Worm (Caenorhabditis elegans): ENCODE data around the gene nphp-4.

The nphp-4 gene

ce11 chrV:11836073-11836472 lies 7.5 kb downstream of the nphp-4 start, which contains the start of gene R13H4.2:
R13H4.2 (plus strand) TSS chrV:11836391.
- TF ChIP-seq nhr-2 (tag; optimal IDR thresholded peaks at IDR 0.05) (no peak), hlh-1 (tag; optimal IDR thresholded peaks at IDR 0.05) (peak; percentile 44), unc-120 (tag; optimal IDR thresholded peaks at IDR 0.05; ENCODE audit: poor library complexity, severe bottlenecking) (peak; percentile 41), nhr-12 (tag; optimal IDR thresholded peaks at IDR 0.05) (no peak)

DNA sequence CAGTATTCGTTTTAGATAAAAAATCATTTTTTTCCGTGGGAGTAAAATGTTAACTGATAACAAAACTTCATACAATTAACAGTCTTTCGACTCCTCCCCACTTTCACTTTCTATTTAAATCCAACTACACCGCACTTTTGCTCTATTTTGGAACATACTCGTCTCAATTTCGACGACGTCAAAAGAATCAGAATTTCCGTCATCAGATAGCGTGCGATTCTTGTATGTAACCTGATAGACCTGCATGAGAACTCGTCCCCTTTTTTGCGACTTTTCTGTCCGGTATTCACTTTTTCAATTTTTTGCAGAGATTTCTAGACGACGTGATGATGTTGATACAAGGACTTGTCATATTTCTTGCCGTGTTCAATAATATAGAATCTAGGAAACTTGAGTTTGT lies 10.2 kb downstream of the nphp-4 start, which contains the start of gene pho-8:
pho-8 (plus strand) TSS at position 301 of the 400 bp plus-strand sequence.
- no peak for TF ChIP-seq elt-1 (tag; optimal IDR thresholded peaks at IDR 0.05; ENCODE audit: borderline replicate concordance, insufficient read depth)
- no peak for TF ChIP-seq pha-4 (tag; optimal IDR thresholded peaks at IDR 0.05)
- TF ChIP-seq snpc-4 (tag; optimal IDR thresholded peaks at IDR 0.05), result no peak
- TF ChIP-seq unc-120 (tag; optimal IDR thresholded peaks at IDR 0.05; ENCODE audit: poor library complexity, severe bottlenecking), result no peak
- no peak for TF ChIP-seq ztf-11 (tag; optimal IDR thresholded peaks at IDR 0.05)
- TF ChIP-seq lin-32 (GFP tag; optimal IDR thresholded peaks at IDR 0.05), result no peak
- no peak for TF ChIP-seq nhr-12 (tag; optimal IDR thresholded peaks at IDR 0.05)
- TF ChIP-seq nhr-2 (tag; optimal IDR thresholded peaks at IDR 0.05), result no peak
- TF ChIP-seq zip-8 (tag; optimal IDR thresholded peaks at IDR 0.05), result no peak
- no peak for TF ChIP-seq elt-3 (tag; optimal IDR thresholded peaks at IDR 0.05)
- no peak for TF ChIP-seq mep-1 (tag; optimal IDR thresholded peaks at IDR 0.05)
- no peak for TF ChIP-seq sem-2 (GFP tag; optimal IDR thresholded peaks at IDR 0.05)
- no peak for TF ChIP-seq tbx-8 (GFP tag; optimal IDR thresholded peaks at IDR 0.05)
- no peak for TF ChIP-seq bed-3 (GFP tag; optimal IDR thresholded peaks at IDR 0.05)
- no peak for TF ChIP-seq ceh-43 (GFP tag; optimal IDR thresholded peaks at IDR 0.05)
- TF ChIP-seq ceh-83 (GFP tag; optimal IDR thresholded peaks at IDR 0.05), result no peak
- TF ChIP-seq mab-5 (tag; optimal IDR thresholded peaks at IDR 0.05), result no peak
- TF ChIP-seq nhr-237 (tag; optimal IDR thresholded peaks at IDR 0.05), result no peak
- no peak for TF ChIP-seq sptf-1 (tag; optimal IDR thresholded peaks at IDR 0.05)
- no peak for TF ChIP-seq unc-62 (GFP tag; optimal IDR thresholded peaks at IDR 0.05)

DNA sequence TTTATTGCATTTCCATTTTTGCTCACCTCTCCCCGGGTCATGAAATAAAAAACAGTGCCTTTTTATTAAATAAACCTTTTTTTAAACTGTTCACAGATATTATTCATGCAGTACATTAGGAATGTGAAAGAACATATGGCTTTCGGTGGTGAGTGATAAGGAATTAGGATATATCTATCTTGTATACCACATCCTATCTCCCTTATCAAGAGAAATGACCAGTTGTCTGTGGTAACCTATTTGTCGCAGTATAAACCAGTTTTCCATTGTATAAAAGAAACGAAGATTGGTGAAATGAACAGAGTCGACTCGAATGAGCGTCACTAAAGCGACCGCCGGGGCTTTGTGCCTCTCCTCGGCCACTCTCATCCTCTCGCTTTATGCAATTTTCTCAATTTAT lies 14.2 kb downstream of the nphp-4 start, which contains the start of gene col-158:
col-158 (plus strand) TSS at position 301 of the 400 bp plus-strand sequence.
- TF ChIP-seq ceh-43 (GFP tag; optimal IDR thresholded peaks at IDR 0.05) (no peak), nhr-12 (tag; optimal IDR thresholded peaks at IDR 0.05) (no peak), blmp-1 (tag; optimal IDR thresholded peaks at IDR 0.05) (no peak), ces-1 (GFP tag; optimal IDR thresholded peaks at IDR 0.05) (no peak), zip-8 (tag; optimal IDR thresholded peaks at IDR 0.05) (no peak), ham-2 (GFP tag; optimal IDR thresholded peaks at IDR 0.05) (no peak), lin-13 (tag; optimal IDR thresholded peaks at IDR 0.05) (no peak), nhr-2 (tag; optimal IDR thresholded peaks at IDR 0.05) (no peak), pha-4 (tag; optimal IDR thresholded peaks at IDR 0.05) (no peak), ceh-39 (tag; optimal IDR thresholded peaks at IDR 0.05) (no peak), elt-3 (tag; optimal IDR thresholded peaks at IDR 0.05) (no peak), ztf-11 (tag; optimal IDR thresholded peaks at IDR 0.05) (no peak), drap-1 (GFP tag; optimal IDR thresholded peaks at IDR 0.05) (no peak), mls-2 (tag; optimal IDR thresholded peaks at IDR 0.05) (no peak), nhr-76 (tag; optimal IDR thresholded peaks at IDR 0.05) (no peak), tbx-8 (GFP tag; optimal IDR thresholded peaks at IDR 0.05) (no peak), sptf-1 (tag; optimal IDR thresholded peaks at IDR 0.05) (no peak), cnd-1 (tag; optimal IDR thresholded peaks at IDR 0.05) (no peak), unc-62 (GFP tag; optimal IDR thresholded peaks at IDR 0.05) (no peak)

- TF ChIP-seq tbx-8 (GFP tag; optimal IDR thresholded peaks at IDR 0.05) (no peak), blmp-1 (tag; optimal IDR thresholded peaks at IDR 0.05) (no peak), drap-1 (GFP tag; optimal IDR thresholded peaks at IDR 0.05) (no peak), lin-13 (tag; optimal IDR thresholded peaks at IDR 0.05) (no peak), ceh-83 (GFP tag; optimal IDR thresholded peaks at IDR 0.05) (no peak), pha-4 (tag; optimal IDR thresholded peaks at IDR 0.05) (no peak), unc-39 (tag; optimal IDR thresholded peaks at IDR 0.05) (no peak)
Observed at ce11 chrV:11826967-11827366, 16.6 kb downstream of the nphp-4 start, which contains the start of the genes mpst-1 and D2023.6. mpst-1 (minus strand) TSS chrV:11827067. D2023.6 (plus strand) TSS chrV:11827354.

- TF ChIP-seq sptf-1 (tag; optimal IDR thresholded peaks at IDR 0.05) (no peak), drap-1 (GFP tag; optimal IDR thresholded peaks at IDR 0.05) (no peak), nhr-237 (tag; optimal IDR thresholded peaks at IDR 0.05) (no peak), ceh-83 (GFP tag; optimal IDR thresholded peaks at IDR 0.05) (no peak)
Observed at ce11 chrV:11825662-11826061, 17.9 kb downstream of the nphp-4 start, which contains the start of gene D2023.4. D2023.4 (minus strand) TSS chrV:11825762.
